Worm (Caenorhabditis elegans) whole organism, L4 larva: ENCODE data around the gene F48D6.4.

Experiments used
- Y5F2A.4 ChIP-seq: fragments of 200-800 bp; sonication (Bioruptor generic); optimal IDR thresholded peaks from 2 replicates; lab custom pipeline; 2018; ENCODE audit warnings: mild to moderate bottlenecking, missing genetic modification characterization, missing compliant biosample characterization
- ZK546.5 ChIP-seq, 2 experiments: sonication (generic microtip); optimal IDR thresholded peaks; 2 replicates each; lab custom pipeline; 2017; ENCODE audit warnings: missing biosample characterization in 2 of 2, missing genetic modification characterization in 2 of 2
- ceh-44 ChIP-seq: fragments of 200-800 bp; sonication (Bioruptor generic); IDR thresholded peaks from 2 replicates; pipeline ENCODE4 v1.3.6; 2022; ENCODE audit warnings: missing genetic modification reagents, missing genetic modification characterization, missing compliant biosample characterization
- dmd-9 ChIP-seq: fragments of 200-800 bp; sonication (Bioruptor generic); IDR thresholded peaks from 2 replicates; pipeline ENCODE4 v1.3.6; 2022; ENCODE audit warnings: missing genetic modification reagents, missing genetic modification characterization, missing compliant biosample characterization
- lin-13 ChIP-seq: fragments of 150-350 bp; optimal IDR thresholded peaks from 2 replicates; lab custom pipeline; 2014; ENCODE audit warnings: missing biosample characterization, missing genetic modification reagents, missing genetic modification characterization
- mdl-1 ChIP-seq, 2 experiments: fragments of 150-350 bp in 1 of 2; sonication (generic microtip) in 1 of 2; optimal IDR thresholded peaks; 2 replicates each; lab custom pipeline; 2014 to 2017; ENCODE audit warnings: missing biosample characterization in 2 of 2, missing genetic modification characterization in 2 of 2
- pqm-1 ChIP-seq: sonication (generic microtip); optimal IDR thresholded peaks from 2 replicates; lab custom pipeline; 2017; ENCODE audit warnings: missing biosample characterization, missing genetic modification characterization
- skn-1 ChIP-seq: fragments of 150-350 bp; optimal IDR thresholded peaks from 2 replicates; lab custom pipeline; 2014; ENCODE audit warnings: missing biosample characterization, missing genetic modification characterization

DNA sequence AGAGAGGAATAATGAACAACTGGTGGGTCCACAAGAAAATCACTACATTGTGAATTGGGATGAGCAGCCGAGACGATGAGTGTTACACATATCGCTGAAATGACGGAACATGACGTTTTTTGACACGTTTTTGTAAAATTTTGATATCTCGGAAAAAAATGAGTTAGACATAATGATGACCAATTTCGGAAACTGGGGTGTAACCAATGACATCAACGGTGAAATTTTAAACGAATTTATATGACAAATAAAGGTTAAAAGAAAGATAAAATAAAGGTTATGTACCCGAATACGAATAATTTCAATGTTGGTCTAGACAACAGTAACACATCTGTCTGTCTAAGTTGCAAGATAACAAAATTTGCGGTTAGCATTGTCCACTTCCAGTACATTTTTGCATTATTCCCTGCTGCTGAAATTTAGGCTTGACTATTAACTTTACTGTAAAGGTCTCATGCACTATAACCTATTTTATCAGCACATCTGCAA, 32.3 kb upstream of the F48D6.4 start, which contains the start of the genes twk-28 and ets-9:
- TF ChIP-seq pqm-1 (tag; lab: Kevin White, UChicago) (no peak), lin-13 (GFP tag; lab: Kevin White, UChicago) (no peak), ZK546.5 (tag; optimal IDR thresholded peaks at IDR 0.05; lab: Kevin White, UChicago) (no peak), ceh-44 (no peak), dmd-9 (GFP tag; lab: Robert Waterston, UW) (no peak), Y5F2A.4 (no peak), mdl-1 (tag; optimal IDR thresholded peaks at IDR 0.05; lab: Kevin White, UChicago) (no peak), skn-1 (no peak)
